Worm (Caenorhabditis elegans) whole organism, L4/young adult: ENCODE data around the gene eif-3.D.

Source experiments
- dao-5 ChIP-seq: sonication (generic microtip); optimal IDR thresholded peaks from 2 replicates; lab custom pipeline; 2016; ENCODE audit warnings: missing genotype, missing genetic modification characterization, moderate library complexity, missing compliant biosample characterization
- him-1 ChIP-seq: sonication (generic microtip); optimal IDR thresholded peaks from 2 replicates; lab custom pipeline; 2016; ENCODE audit warnings: missing genotype, missing genetic modification reagents, missing genetic modification characterization, missing compliant biosample characterization

ce11 chrIII:8988061-8988460, 16.7 kb upstream of the eif-3.D start:
- TF ChIP-seq him-1 (tag; lab: Kevin White, UChicago), result no peak
- TF ChIP-seq dao-5 (tag; lab: Kevin White, UChicago), result no peak
